Fruit fly (Drosophila melanogaster): ENCODE results near the gene Tsen34.

Gene Tsen34

DNA sequence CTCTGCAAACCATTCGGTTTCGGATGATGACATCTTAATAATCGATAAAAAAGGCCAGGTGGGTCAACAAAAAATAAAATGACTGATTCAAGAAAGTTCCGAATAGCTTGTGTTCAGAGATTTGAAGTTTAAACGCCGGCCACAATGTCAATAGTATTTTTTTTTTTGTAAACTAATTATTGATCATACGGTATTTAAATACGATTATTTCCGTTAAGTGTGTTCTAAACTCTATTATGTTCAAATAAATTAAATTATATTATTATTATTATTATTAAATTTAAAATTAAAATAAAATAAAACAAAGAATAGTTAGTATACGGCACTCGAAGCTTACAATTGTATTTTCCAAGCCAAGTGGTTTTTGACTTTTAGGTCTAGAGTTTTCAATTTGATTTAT, 28.2 kb downstream of the Tsen34 start, which contains the start of gene CG13471:
TSS of gene CG13471 (minus strand) at position 101 of the 400 bp plus-strand sequence.
- no peak for TF ChIP-seq CG12768 (GFP tag; optimal IDR thresholded peaks at IDR 0.05)

DNA sequence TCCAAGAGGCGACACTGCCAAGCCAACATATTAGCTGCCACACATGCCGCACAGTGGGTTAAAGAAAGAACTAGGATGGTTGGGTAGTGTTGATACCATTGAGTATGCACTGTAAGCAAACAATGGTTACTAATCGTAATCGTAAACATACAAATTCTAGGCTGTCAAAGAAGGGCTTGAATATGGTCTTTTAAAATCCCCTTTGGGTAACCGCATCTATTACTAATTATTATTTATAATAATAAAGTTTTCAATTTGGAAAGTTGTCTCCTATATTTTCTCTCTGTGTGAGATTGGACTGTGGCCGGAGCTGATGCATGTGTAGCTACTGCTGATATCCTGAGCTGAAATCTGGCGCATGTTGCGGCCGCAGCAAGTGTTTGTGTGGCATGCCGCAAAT, 29.9 kb downstream of the Tsen34 start:
- TF ChIP-seq toe (GFP tag; optimal IDR thresholded peaks at IDR 0.05) (no peak), CG5204 (GFP tag; optimal IDR thresholded peaks at IDR 0.05) (no peak), Hr96 (GFP tag; optimal IDR thresholded peaks at IDR 0.05) (no peak), CG11617 (GFP tag; optimal IDR thresholded peaks at IDR 0.05) (no peak), Crg-1 (GFP tag; optimal IDR thresholded peaks at IDR 0.05) (no peak), CG7101 (tag; optimal IDR thresholded peaks at IDR 0.05) (no peak), bab1 (GFP tag; optimal IDR thresholded peaks at IDR 0.05) (no peak), tj (GFP tag; optimal IDR thresholded peaks at IDR 0.05) (no peak), pad (GFP tag; optimal IDR thresholded peaks at IDR 0.05) (no peak), ovo (GFP tag; optimal IDR thresholded peaks at IDR 0.05) (no peak), CG7045 (GFP tag; optimal IDR thresholded peaks at IDR 0.05) (no peak), cic (GFP tag; optimal IDR thresholded peaks at IDR 0.05) (no peak), CG1620 (GFP tag; optimal IDR thresholded peaks at IDR 0.05) (no peak), Clk (GFP tag; optimal IDR thresholded peaks at IDR 0.05) (no peak), kay (GFP tag; ENCODE audit: borderline replicate concordance) (no peak)

DNA sequence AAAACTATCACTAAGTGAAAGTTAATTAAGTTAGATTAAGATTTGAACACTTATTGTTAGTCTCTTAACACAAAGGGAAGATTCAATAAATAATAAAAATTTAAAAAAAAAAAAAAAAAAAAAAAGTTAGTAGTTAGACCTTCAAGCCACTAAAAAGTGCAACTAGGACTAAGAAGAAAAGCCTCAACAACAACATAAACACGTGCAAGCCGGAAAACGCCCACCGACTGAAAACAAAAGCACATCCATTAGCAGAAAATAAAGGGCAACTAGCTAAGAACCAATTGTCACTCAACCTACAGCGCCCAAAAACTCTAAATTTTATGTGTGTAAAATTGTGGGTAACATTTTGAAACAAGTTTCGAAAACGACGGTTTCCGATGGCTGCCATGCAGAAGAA, 33.2 kb downstream of the Tsen34 start, which contains the start of gene CG13473:
TSS of gene CG13473 (plus strand) at position 301 of the 400 bp plus-strand sequence.
- TF ChIP-seq CG7045 (GFP tag; optimal IDR thresholded peaks at IDR 0.05), result no peak
- TF ChIP-seq tj (GFP tag; optimal IDR thresholded peaks at IDR 0.05), result no peak
- TF ChIP-seq Crg-1 (GFP tag; optimal IDR thresholded peaks at IDR 0.05), result no peak
- no peak for TF ChIP-seq ovo (GFP tag; optimal IDR thresholded peaks at IDR 0.05)
- TF ChIP-seq Mnt (GFP tag; optimal IDR thresholded peaks at IDR 0.05), result no peak
- no peak for TF ChIP-seq CG5204 (GFP tag; optimal IDR thresholded peaks at IDR 0.05)

DNA sequence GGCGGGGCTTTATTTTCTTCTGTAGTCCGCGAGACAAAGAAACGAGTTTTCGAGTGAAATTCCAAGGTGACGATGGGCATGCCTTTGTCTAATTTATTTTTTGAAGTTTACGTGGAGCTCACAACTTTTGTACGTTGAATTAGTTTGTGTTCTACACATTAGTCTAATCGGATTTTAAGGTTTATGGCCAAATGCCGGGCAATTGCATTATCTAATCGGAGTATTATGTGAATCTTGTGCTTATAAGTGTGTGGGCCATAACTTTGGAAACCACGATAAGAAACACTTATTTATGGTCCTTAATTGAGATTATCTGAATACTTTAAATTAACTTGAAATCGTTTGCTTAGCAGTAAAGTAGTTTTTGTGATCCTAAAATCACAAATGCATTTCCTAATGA, 48.8 kb downstream of the Tsen34 start:
- TF ChIP-seq CG1620 (GFP tag; optimal IDR thresholded peaks at IDR 0.05) (no peak), bab1 (GFP tag; optimal IDR thresholded peaks at IDR 0.05) (no peak), Mnt (GFP tag; optimal IDR thresholded peaks at IDR 0.05) (no peak), CG33017 (tag; optimal IDR thresholded peaks at IDR 0.05) (peak; percentile 35), toe (GFP tag; optimal IDR thresholded peaks at IDR 0.05) (no peak), CG5204 (GFP tag; optimal IDR thresholded peaks at IDR 0.05) (no peak), ovo (GFP tag; optimal IDR thresholded peaks at IDR 0.05) (no peak), Hr96 (GFP tag; optimal IDR thresholded peaks at IDR 0.05) (no peak), tj (GFP tag; optimal IDR thresholded peaks at IDR 0.05) (no peak), CG14711 (tag; optimal IDR thresholded peaks at IDR 0.05) (no peak), Clk (GFP tag; optimal IDR thresholded peaks at IDR 0.05) (no peak), Crg-1 (GFP tag; optimal IDR thresholded peaks at IDR 0.05) (no peak), CG7045 (GFP tag; optimal IDR thresholded peaks at IDR 0.05) (peak; percentile 18), cnc (optimal IDR thresholded peaks at IDR 0.05) (no peak), pad (GFP tag; optimal IDR thresholded peaks at IDR 0.05) (no peak), cic (GFP tag; optimal IDR thresholded peaks at IDR 0.05) (peak; percentile 56), kay (GFP tag; ENCODE audit: borderline replicate concordance) (peak; percentile 84), CG11617 (GFP tag; optimal IDR thresholded peaks at IDR 0.05) (no peak), CG12768 (GFP tag; optimal IDR thresholded peaks at IDR 0.05) (no peak), CG7101 (tag; optimal IDR thresholded peaks at IDR 0.05) (no peak)

All from whole organism, adult.